Fruit fly (Drosophila melanogaster): Measurements from ENCODE around the gene CG42717.

The CG42717 gene

DNA sequence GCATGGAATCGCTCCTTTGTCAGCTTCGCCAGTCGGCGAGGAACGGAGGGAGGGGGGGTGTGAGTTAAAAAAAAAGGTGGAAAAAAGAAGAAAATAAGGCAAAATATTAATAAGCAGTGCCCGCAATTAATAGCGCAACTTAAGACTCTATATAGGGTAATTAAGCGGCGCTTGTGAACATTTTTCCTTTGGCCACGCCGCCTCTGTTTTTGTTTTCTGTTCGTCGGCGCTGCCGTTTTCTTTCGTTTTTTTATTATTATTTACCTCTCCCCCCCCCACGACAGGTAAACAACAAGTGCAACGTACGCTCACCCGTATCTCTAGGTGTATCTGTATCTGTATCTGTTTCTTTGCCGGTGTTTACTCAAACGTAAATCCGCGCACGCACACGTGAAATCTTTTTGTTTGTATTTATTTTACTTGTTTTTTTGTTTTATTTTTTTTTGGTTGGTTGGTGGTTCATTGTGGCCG lies 5.8 kb downstream of the CG42717 start (continued):
- TF ChIP-seq mam (GFP tag; optimal IDR thresholded peaks at IDR 0.05) (no peak), CG10462 (GFP tag; optimal IDR thresholded peaks at IDR 0.05) (no peak), nerfin-1 (tag; optimal IDR thresholded peaks at IDR 0.05) (peak; percentile 18), gem (tag; optimal IDR thresholded peaks at IDR 0.05) (peak; percentile 23), NC2β (GFP tag; optimal IDR thresholded peaks at IDR 0.05) (no peak), CG7839 (tag; optimal IDR thresholded peaks at IDR 0.05) (peak; percentile 38), CG11247 (GFP tag; IDR thresholded peaks at IDR 0.05) (no peak), CG11723 (GFP tag; optimal IDR thresholded peaks at IDR 0.05) (peak; percentile 27), CG12104 (GFP tag; optimal IDR thresholded peaks at IDR 0.05) (peak; percentile 73), CG12942 (GFP tag; optimal IDR thresholded peaks at IDR 0.05) (no peak), pita (GFP tag; optimal IDR thresholded peaks at IDR 0.05) (no peak), CG30020 (tag; optimal IDR thresholded peaks at IDR 0.05) (no peak), CG32532 (GFP tag; IDR thresholded peaks at IDR 0.05) (peak; percentile 41; the same call in 1 of the 2 replicates), CG16863 (GFP tag; optimal IDR thresholded peaks at IDR 0.05) (peak; percentile 1), Eip74EF (GFP tag; optimal IDR thresholded peaks at IDR 0.05) (peak in 1 of 2 experiments; percentile 14), Nf-YC (tag; optimal IDR thresholded peaks at IDR 0.05) (no peak), ap (GFP tag; IDR thresholded peaks at IDR 0.05) (no peak), CG30403 (GFP tag; optimal IDR thresholded peaks at IDR 0.05) (no peak), CG8290 (GFP tag; optimal IDR thresholded peaks at IDR 0.05) (no peak), CG8290 (tag; optimal IDR thresholded peaks at IDR 0.05) (peak in 1 of 2 experiments; percentile 65), Bgb (GFP tag; IDR thresholded peaks at IDR 0.05; ENCODE audit: partially characterized antibody) (no peak), gsb (GFP tag; IDR thresholded peaks at IDR 0.05) (no peak), wor (GFP tag; IDR thresholded peaks at IDR 0.05) (no peak), knrl (GFP tag; IDR thresholded peaks at IDR 0.05; ENCODE audit: partially characterized antibody) (no peak), Hey (tag; optimal IDR thresholded peaks at IDR 0.05) (no peak), B-H2 (GFP tag; optimal IDR thresholded peaks at IDR 0.05) (no peak), CG10267 (tag; optimal IDR thresholded peaks at IDR 0.05) (peak; percentile 14), CG15601 (tag; optimal IDR thresholded peaks at IDR 0.05) (peak; percentile 65), CG8944 (GFP tag; optimal IDR thresholded peaks at IDR 0.05) (peak; percentile 47), CG10366 (GFP tag; IDR thresholded peaks at IDR 0.05) (peak; percentile 30; the same call in 1 of the 2 replicates), pan (optimal IDR thresholded peaks at IDR 0.05) (peak in 1 of 2 experiments; percentile 20), pan (GFP tag; optimal IDR thresholded peaks at IDR 0.05 in 1 of 2, IDR thresholded peaks at IDR 0.05 in 1 of 2) (peak in 1 of 2 experiments; percentile 73), Opbp (GFP tag; IDR thresholded peaks at IDR 0.05; ENCODE audit: partially characterized antibody) (no peak), CG9727 (GFP tag; optimal IDR thresholded peaks at IDR 0.05) (peak; percentile 64), CG6813 (GFP tag; optimal IDR thresholded peaks at IDR 0.05) (peak; percentile 78), grn (GFP tag; optimal IDR thresholded peaks at IDR 0.05) (peak; percentile 72), vnd (GFP tag; IDR thresholded peaks at IDR 0.05; ENCODE audit: partially characterized antibody) (no peak), CG9817 (tag; optimal IDR thresholded peaks at IDR 0.05) (no peak), insv (GFP tag; optimal IDR thresholded peaks at IDR 0.05) (no peak), Sox100B (GFP tag; optimal IDR thresholded peaks at IDR 0.05) (peak; percentile 64), CG11504 (tag; optimal IDR thresholded peaks at IDR 0.05) (peak; percentile 34), Six4 (GFP tag; optimal IDR thresholded peaks at IDR 0.05) (no peak), gcm (GFP tag; optimal IDR thresholded peaks at IDR 0.05) (no peak), ash1 (GFP tag; optimal IDR thresholded peaks at IDR 0.05) (no peak), CG6654 (GFP tag; optimal IDR thresholded peaks at IDR 0.05) (no peak), Mad (GFP tag; optimal IDR thresholded peaks at IDR 0.05) (no peak), bigmax (GFP tag; optimal IDR thresholded peaks at IDR 0.05) (no peak), CG9876 (GFP tag; optimal IDR thresholded peaks at IDR 0.05) (no peak), CG14014 (GFP tag; IDR thresholded peaks at IDR 0.05) (peak; percentile 31), ems (GFP tag; optimal IDR thresholded peaks at IDR 0.05) (peak; percentile 13), dimm (GFP tag; IDR thresholded peaks at IDR 0.05) (no peak)

All from whole organism, embryonic.